Fruit fly (Drosophila melanogaster) whole organism, embryonic: ENCODE results near the gene RfC3.

Experiments used
- Adf1 ChIP-seq: fragments of 200-800 bp; sonication (Bioruptor generic); IDR thresholded peaks from 2 replicates; pipeline ENCODE4 v1.3.6; 2022; ENCODE audit warnings: missing biosample characterization, missing genetic modification characterization
- Bgb ChIP-seq: fragments of 200-800 bp; sonication (Bioruptor generic); IDR thresholded peaks from 2 replicates; pipeline ENCODE4 v1.3.6; 2022; ENCODE audit warnings: missing biosample characterization, missing genetic modification characterization; ENCODE audit not compliant: partially characterized antibody
- Blimp-1 ChIP-seq: fragments of 200-800 bp; sonication (Bioruptor generic); optimal IDR thresholded peaks from 3 replicates; lab custom pipeline; 2018; ENCODE audit warnings: missing biosample characterization, missing genetic modification characterization, mild to moderate bottlenecking, moderate library complexity, missing genetic modification reagents
- CG12219 ChIP-seq: fragments of 200-800 bp; sonication (Bioruptor generic); optimal IDR thresholded peaks from 3 replicates; lab custom pipeline; 2018; ENCODE audit warnings: missing biosample characterization, mild to moderate bottlenecking, missing genetic modification characterization
- CG12659 ChIP-seq: fragments of 200-800 bp; sonication (Bioruptor generic); optimal IDR thresholded peaks from 3 replicates; lab custom pipeline; 2017; ENCODE audit warnings: mild to moderate bottlenecking, missing biosample characterization, missing genetic modification reagents, missing genetic modification characterization
- CG13123 ChIP-seq: fragments of 200-800 bp; sonication (Bioruptor generic); optimal IDR thresholded peaks from 2 replicates; lab custom pipeline; 2016; ENCODE audit warnings: missing biosample characterization, missing genetic modification characterization
- CG17568 ChIP-seq: fragments of 200-800 bp; sonication (Bioruptor generic); optimal IDR thresholded peaks from 2 replicates; lab custom pipeline; 2018; ENCODE audit warnings: missing biosample characterization, mild to moderate bottlenecking, missing genetic modification characterization, moderate library complexity
- CG17829 ChIP-seq: fragments of 200-800 bp; optimal IDR thresholded peaks from 2 replicates; lab custom pipeline; 2019; ENCODE audit warnings: missing biosample characterization, mild to moderate bottlenecking, missing genetic modification characterization, moderate library complexity
- CG30431 ChIP-seq: fragments of 200-800 bp; sonication (Bioruptor generic); optimal IDR thresholded peaks from 2 replicates; lab custom pipeline; 2017; ENCODE audit warnings: missing biosample characterization, missing genetic modification characterization
- CG5953 ChIP-seq: fragments of 200-800 bp; sonication (Bioruptor generic); IDR thresholded peaks from 2 replicates; pipeline ENCODE4 v1.3.6; 2022; ENCODE audit warnings: missing biosample characterization, missing genetic modification characterization
- CG6854 ChIP-seq: fragments of 200-800 bp; sonication (Bioruptor generic); optimal IDR thresholded peaks from 3 replicates; lab custom pipeline; 2017; ENCODE audit warnings: missing biosample characterization, mild to moderate bottlenecking, missing genetic modification characterization
- Camta ChIP-seq: fragments of 200-800 bp; sonication (Bioruptor generic); optimal IDR thresholded peaks from 2 replicates; lab custom pipeline; 2016; ENCODE audit warnings: missing biosample characterization, missing genetic modification characterization
- Deaf1 ChIP-seq: fragments of 200-800 bp; optimal IDR thresholded peaks from 3 replicates; lab custom pipeline; 2019; ENCODE audit warnings: missing biosample characterization, mild to moderate bottlenecking, missing genetic modification characterization, moderate library complexity
- Dfd ChIP-seq, 2 experiments: fragments of >200 bp; optimal IDR thresholded peaks; 2 replicates each; lab custom pipeline; 2017; ENCODE audit warnings: missing biosample characterization in 2 of 2, missing genetic modification characterization in 2 of 2
- Dll ChIP-seq: fragments of 200-800 bp; sonication (Bioruptor generic); IDR thresholded peaks from 4 replicates; pipeline ENCODE4 v1.3.6; 2022; ENCODE audit warnings: missing biosample characterization, missing genetic modification characterization; ENCODE audit not compliant: partially characterized antibody
- Ets65A ChIP-seq: fragments of 200-800 bp; sonication (Bioruptor generic); peaks from one replicate; lab custom pipeline; 2016; ENCODE audit warnings: missing biosample characterization, missing genetic modification characterization
- Hr51 ChIP-seq, 2 experiments: fragments of 200-800 bp; sonication (Bioruptor generic); optimal IDR thresholded peaks; 2 replicates in 1 of 2; 3 replicates in 1 of 2; lab custom pipeline; 2016 to 2018; ENCODE audit warnings: missing biosample characterization in 2 of 2, missing genetic modification characterization in 2 of 2, mild to moderate bottlenecking in 1 of 2, moderate library complexity in 1 of 2
- Med ChIP-seq: fragments of 200-800 bp; sonication (Bioruptor generic); peaks from one replicate; lab custom pipeline; 2016; ENCODE audit warnings: missing biosample characterization, missing genetic modification characterization, mild to moderate bottlenecking, inconsistent platforms, moderate library complexity
- Pdp1 ChIP-seq, 2 experiments: fragments of 200-800 bp; sonication (Bioruptor generic); optimal IDR thresholded peaks; 3 replicates each; lab custom pipeline; 2016; ENCODE audit warnings: missing biosample characterization in 2 of 2, missing genetic modification characterization in 2 of 2, mild to moderate bottlenecking in 1 of 2, moderate library complexity in 1 of 2
- Trl ChIP-seq, 3 experiments: fragments of >200 bp in 2 of 3; fragments of 200-800 bp in 1 of 3; sonication (Bioruptor generic) in 1 of 3; optimal IDR thresholded peaks; 2 replicates in 1 of 3; 3 replicates in 2 of 3; lab custom pipeline; 2016 to 2017; ENCODE audit warnings: missing biosample characterization in 1 of 3, missing genetic modification characterization in 1 of 3
- Vsx1 ChIP-seq: fragments of 200-800 bp; sonication (Bioruptor generic); optimal IDR thresholded peaks from 2 replicates; lab custom pipeline; 2017; ENCODE audit warnings: missing biosample characterization, mild to moderate bottlenecking, missing genetic modification characterization, missing genetic modification reagents
- Xrp1 ChIP-seq: fragments of 200-800 bp; sonication (Bioruptor generic); IDR thresholded peaks from 2 replicates; pipeline ENCODE4 v1.3.6; 2022; ENCODE audit warnings: missing biosample characterization, missing genetic modification characterization
- bab2 ChIP-seq: fragments of 200-800 bp; sonication (Bioruptor generic); optimal IDR thresholded peaks from 2 replicates; lab custom pipeline; 2016; ENCODE audit warnings: missing biosample characterization, missing genetic modification characterization
- bowl ChIP-seq: fragments of 200-800 bp; sonication (Bioruptor generic); IDR thresholded peaks from 2 replicates; pipeline ENCODE4 v1.3.6; 2022; ENCODE audit warnings: missing biosample characterization, missing genetic modification characterization
- cg ChIP-seq: fragments of 200-800 bp; sonication (Bioruptor generic); optimal IDR thresholded peaks from 3 replicates; lab custom pipeline; 2019; ENCODE audit warnings: missing biosample characterization, mild to moderate bottlenecking, missing genetic modification characterization, moderate library complexity
- ci ChIP-seq: fragments of 200-800 bp; sonication (Bioruptor generic); IDR thresholded peaks from 3 replicates; pipeline ENCODE4 v1.3.6; 2022; ENCODE audit warnings: missing biosample characterization, missing genetic modification characterization
- dimm ChIP-seq: fragments of 200-800 bp; sonication (Bioruptor generic); IDR thresholded peaks from 2 replicates; pipeline ENCODE4 v1.3.6; 2022; ENCODE audit warnings: missing biosample characterization, missing genetic modification characterization
- ewg ChIP-seq: fragments of 200-800 bp; sonication (Bioruptor generic); optimal IDR thresholded peaks from 3 replicates; lab custom pipeline; 2017; ENCODE audit warnings: mild to moderate bottlenecking, missing biosample characterization, missing genetic modification reagents, missing genetic modification characterization
- ham ChIP-seq: fragments of 200-800 bp; sonication (Bioruptor generic); IDR thresholded peaks from 2 replicates; pipeline ENCODE4 v1.3.6; 2022; ENCODE audit warnings: missing biosample characterization, missing genetic modification characterization
- her ChIP-seq: fragments of 200-800 bp; sonication (Bioruptor generic); optimal IDR thresholded peaks from 2 replicates; lab custom pipeline; 2016; ENCODE audit warnings: missing biosample characterization, missing genetic modification characterization
- nerfin-1 ChIP-seq: fragments of 200-800 bp; sonication (Bioruptor generic); optimal IDR thresholded peaks from 3 replicates; lab custom pipeline; 2019; ENCODE audit warnings: missing biosample characterization, mild to moderate bottlenecking, missing genetic modification characterization, moderate library complexity
- nmo ChIP-seq: fragments of 200-800 bp; sonication (Bioruptor generic); optimal IDR thresholded peaks from 2 replicates; lab custom pipeline; 2018; ENCODE audit warnings: missing biosample characterization, mild to moderate bottlenecking, missing genetic modification characterization, moderate library complexity
- pan ChIP-seq, 4 experiments: fragments of >200 bp in 3 of 4; fragments of 200-800 bp in 1 of 4; sonication (Bioruptor generic) in 1 of 4; optimal IDR thresholded peaks in 3 of 4; IDR thresholded peaks in 1 of 4; 2 replicates each; pipeline versions ENCODE4 v1.3.6 to Lab custom; 2017 to 2022; ENCODE audit warnings: missing biosample characterization in 2 of 4, missing genetic modification characterization in 2 of 4, mixed read lengths in 1 of 4
- sens ChIP-seq: fragments of 200-800 bp; sonication (Bioruptor generic); peaks from one replicate; lab custom pipeline; 2016; ENCODE audit warnings: missing biosample characterization, missing genetic modification characterization
- sqz ChIP-seq: fragments of 200-800 bp; sonication (Bioruptor generic); optimal IDR thresholded peaks from 3 replicates; lab custom pipeline; 2018; ENCODE audit warnings: missing biosample characterization, mild to moderate bottlenecking, missing genetic modification characterization
- tx ChIP-seq: fragments of 200-800 bp; sonication (Bioruptor generic); optimal IDR thresholded peaks from 2 replicates; lab custom pipeline; 2016; ENCODE audit warnings: missing biosample characterization, missing genetic modification characterization
- zfh2 ChIP-seq: fragments of 200-800 bp; sonication (Bioruptor generic); optimal IDR thresholded peaks from 2 replicates; lab custom pipeline; 2016; ENCODE audit warnings: missing biosample characterization, missing genetic modification characterization

RfC3 gene

dm6 chr2L:10375464-10376236, 43.3 kb upstream of the RfC3 start, which contains the start of the genes CG33303 and dpr19 (continued):
- TF ChIP-seq Vsx1 (GFP tag; lab: Kevin White, UChicago) = no peak
- TF ChIP-seq Hr51 (GFP tag; optimal IDR thresholded peaks at IDR 0.05; lab: Kevin White, UChicago) = peak in 1 of 2 experiments; percentile 87
- no peak for TF ChIP-seq ham (GFP tag; lab: Robert Waterston, UW)
- no peak for TF ChIP-seq Bgb (GFP tag; lab: Robert Waterston, UW)
- TF ChIP-seq CG12219 (GFP tag; lab: Kevin White, UChicago) = no peak

DNA sequence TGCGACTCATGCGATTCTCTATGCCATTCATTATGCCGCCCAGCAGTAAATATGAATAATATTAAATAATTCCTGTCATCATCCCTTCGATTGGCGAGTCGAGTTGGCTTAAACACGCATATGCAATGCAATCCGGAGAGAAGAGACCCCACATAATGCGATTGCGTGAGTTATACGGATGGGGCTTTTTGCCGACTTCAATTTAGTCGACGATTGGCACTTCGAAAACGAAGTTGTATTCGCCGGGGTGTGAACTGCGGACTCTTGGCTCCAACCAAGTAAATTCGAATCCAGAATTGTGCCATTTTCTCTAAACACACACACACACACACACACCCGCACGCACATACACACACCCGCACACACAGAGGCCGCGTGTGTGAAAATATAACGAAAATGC, 42.7 kb upstream of the RfC3 start:
- TF ChIP-seq Dfd (GFP tag; optimal IDR thresholded peaks at IDR 0.05; lab: Kevin White, UChicago) (peak in 1 of 2 experiments; percentile 8), zfh2 (GFP tag; lab: Kevin White, UChicago) (no peak), tx (GFP tag; lab: Kevin White, UChicago) (no peak), CG30431 (GFP tag; lab: Kevin White, UChicago) (no peak), Dll (GFP tag; lab: Robert Waterston, UW) (no peak), Trl (optimal IDR thresholded peaks at IDR 0.05; lab: Kevin White, UChicago) (no peak), Trl (GFP tag; optimal IDR thresholded peaks at IDR 0.05; lab: Kevin White, UChicago) (peak; percentile 1), cg (GFP tag; lab: Kevin White, UChicago) (peak; percentile 65), Deaf1 (tag; lab: Kevin White, UChicago) (peak; percentile 83), nmo (GFP tag; lab: Kevin White, UChicago) (no peak), Pdp1 (GFP tag; optimal IDR thresholded peaks at IDR 0.05; lab: Kevin White, UChicago) (peak in 1 of 2 experiments; percentile 40), Adf1 (GFP tag; lab: Robert Waterston, UW) (no peak), Blimp-1 (GFP tag; lab: Kevin White, UChicago) (no peak), ewg (GFP tag; lab: Kevin White, UChicago) (peak; percentile 90), Xrp1 (GFP tag; lab: Robert Waterston, UW) (no peak), bowl (no peak), bab2 (GFP tag; lab: Kevin White, UChicago) (no peak)

DNA sequence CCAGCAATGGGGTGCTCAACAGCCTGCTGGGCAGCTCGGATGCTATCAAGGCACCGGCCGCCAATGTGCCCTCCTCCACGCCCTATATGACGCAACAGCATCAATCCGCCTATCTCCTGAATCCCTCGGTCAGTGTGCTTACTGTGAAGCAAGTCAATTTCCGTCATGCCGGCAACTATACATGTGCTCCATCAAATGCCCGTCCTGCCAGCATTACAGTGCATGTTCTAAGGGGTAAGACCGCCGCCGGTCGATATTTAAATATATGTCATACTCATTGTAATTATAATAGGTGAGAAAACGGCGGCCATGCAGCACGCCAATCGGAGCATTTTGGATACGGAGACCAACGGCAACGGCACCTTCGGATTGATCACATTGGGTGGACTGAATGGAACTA, 40.4 kb upstream of the RfC3 start:
- no peak for TF ChIP-seq Camta (GFP tag; lab: Kevin White, UChicago)
- TF ChIP-seq CG13123 (GFP tag; lab: Kevin White, UChicago) = no peak
- no peak for TF ChIP-seq sens (GFP tag; lab: Kevin White, UChicago)
- TF ChIP-seq Med = peak; percentile 63
- no peak for TF ChIP-seq CG5953
- TF ChIP-seq dimm (GFP tag; lab: Robert Waterston, UW) = no peak
- TF ChIP-seq pan (optimal IDR thresholded peaks at IDR 0.05; lab: Kevin White, UChicago) = no peak
- TF ChIP-seq pan (GFP tag; optimal IDR thresholded peaks at IDR 0.05 in 1 of 2, IDR thresholded peaks at IDR 0.05 in 1 of 2) = peak in 1 of 2 experiments; percentile 17
- no peak for TF ChIP-seq ci
- no peak for TF ChIP-seq CG17568
- no peak for TF ChIP-seq sqz
- TF ChIP-seq Ets65A (GFP tag; lab: Kevin White, UChicago) = peak; percentile 88
- no peak for TF ChIP-seq CG6854 (GFP tag; lab: Kevin White, UChicago)
- no peak for TF ChIP-seq nerfin-1 (tag; lab: Kevin White, UChicago)
- no peak for TF ChIP-seq CG12659 (GFP tag; lab: Kevin White, UChicago)
- TF ChIP-seq her = no peak
- TF ChIP-seq CG17829 = no peak
